Fruit fly (Drosophila melanogaster): ENCODE measurements around the gene Ir67a.

The Ir67a gene

dm6 chr3L:9543899-9544298, at the start of gene Ir67a:
TSS of gene Ir67a (minus strand) at chr3L:9543999.
- TF ChIP-seq h (optimal IDR thresholded peaks at IDR 0.05) (no peak), insv (optimal IDR thresholded peaks at IDR 0.05) (no peak), Myc (optimal IDR thresholded peaks at IDR 0.05) (no peak), ttk (optimal IDR thresholded peaks at IDR 0.05) (no peak), Sin3A (optimal IDR thresholded peaks at IDR 0.05) (no peak)

dm6 chr3L:9583388-9583787, 39.6 kb upstream of the Ir67a start:
- TF ChIP-seq insv (optimal IDR thresholded peaks at IDR 0.05) (no peak), h (optimal IDR thresholded peaks at IDR 0.05) (no peak), psq (optimal IDR thresholded peaks at IDR 0.05) (no peak), Sin3A (optimal IDR thresholded peaks at IDR 0.05) (no peak), Myc (optimal IDR thresholded peaks at IDR 0.05) (no peak), ttk (optimal IDR thresholded peaks at IDR 0.05) (no peak)

- TF ChIP-seq Sin3A (optimal IDR thresholded peaks at IDR 0.05) (no peak), psq (optimal IDR thresholded peaks at IDR 0.05) (no peak), h (optimal IDR thresholded peaks at IDR 0.05) (no peak), Myc (optimal IDR thresholded peaks at IDR 0.05) (no peak), ttk (optimal IDR thresholded peaks at IDR 0.05) (no peak), insv (optimal IDR thresholded peaks at IDR 0.05) (no peak)
Measured at dm6 chr3L:9571629-9572028, 27.8 kb upstream of the Ir67a start.

dm6 chr3L:9569849-9570248, 26.1 kb upstream of the Ir67a start:
- TF ChIP-seq psq (optimal IDR thresholded peaks at IDR 0.05) (no peak), Myc (optimal IDR thresholded peaks at IDR 0.05) (no peak), insv (optimal IDR thresholded peaks at IDR 0.05) (no peak), h (optimal IDR thresholded peaks at IDR 0.05) (no peak), Sin3A (optimal IDR thresholded peaks at IDR 0.05) (no peak), ttk (optimal IDR thresholded peaks at IDR 0.05) (no peak)

- no peak for TF ChIP-seq psq (optimal IDR thresholded peaks at IDR 0.05)
- TF ChIP-seq Myc (optimal IDR thresholded peaks at IDR 0.05), result no peak
- TF ChIP-seq Sin3A (optimal IDR thresholded peaks at IDR 0.05), result no peak
- no peak for TF ChIP-seq h (optimal IDR thresholded peaks at IDR 0.05)
- TF ChIP-seq ttk (optimal IDR thresholded peaks at IDR 0.05), result no peak
- TF ChIP-seq insv (optimal IDR thresholded peaks at IDR 0.05), result no peak
Measured at dm6 chr3L:9569194-9569593, 25.4 kb upstream of the Ir67a start.

dm6 chr3L:9567748-9568147, 23.9 kb upstream of the Ir67a start:
- TF ChIP-seq h (optimal IDR thresholded peaks at IDR 0.05) (no peak), ttk (optimal IDR thresholded peaks at IDR 0.05) (no peak), Myc (optimal IDR thresholded peaks at IDR 0.05) (no peak), insv (optimal IDR thresholded peaks at IDR 0.05) (no peak), psq (optimal IDR thresholded peaks at IDR 0.05) (no peak), Sin3A (optimal IDR thresholded peaks at IDR 0.05) (no peak)

- TF ChIP-seq ttk (optimal IDR thresholded peaks at IDR 0.05) (no peak), insv (optimal IDR thresholded peaks at IDR 0.05) (no peak), Sin3A (optimal IDR thresholded peaks at IDR 0.05) (no peak), h (optimal IDR thresholded peaks at IDR 0.05) (no peak), psq (optimal IDR thresholded peaks at IDR 0.05) (no peak), Myc (optimal IDR thresholded peaks at IDR 0.05) (no peak)
Measured at dm6 chr3L:9566849-9567248, 23.1 kb upstream of the Ir67a start.

- TF ChIP-seq ttk (optimal IDR thresholded peaks at IDR 0.05) (no peak), h (optimal IDR thresholded peaks at IDR 0.05) (no peak), insv (optimal IDR thresholded peaks at IDR 0.05) (no peak), psq (optimal IDR thresholded peaks at IDR 0.05) (no peak), Sin3A (optimal IDR thresholded peaks at IDR 0.05) (no peak), Myc (optimal IDR thresholded peaks at IDR 0.05) (no peak)
Measured at dm6 chr3L:9559040-9559439, 15.2 kb upstream of the Ir67a start.

- TF ChIP-seq h (optimal IDR thresholded peaks at IDR 0.05) (no peak), insv (optimal IDR thresholded peaks at IDR 0.05) (no peak), Myc (optimal IDR thresholded peaks at IDR 0.05) (no peak), psq (optimal IDR thresholded peaks at IDR 0.05) (no peak), Sin3A (optimal IDR thresholded peaks at IDR 0.05) (no peak), ttk (optimal IDR thresholded peaks at IDR 0.05) (no peak)
Measured at dm6 chr3L:9556666-9557065, 12.9 kb upstream of the Ir67a start.

dm6 chr3L:9555004-9555403, 11.2 kb upstream of the Ir67a start:
- no peak for TF ChIP-seq Sin3A (optimal IDR thresholded peaks at IDR 0.05)
- no peak for TF ChIP-seq ttk (optimal IDR thresholded peaks at IDR 0.05)
- no peak for TF ChIP-seq Myc (optimal IDR thresholded peaks at IDR 0.05)
- no peak for TF ChIP-seq insv (optimal IDR thresholded peaks at IDR 0.05)
- TF ChIP-seq h (optimal IDR thresholded peaks at IDR 0.05), result no peak

dm6 chr3L:9552190-9552809, 8.5 kb upstream of the Ir67a start:
- no peak for TF ChIP-seq Myc (optimal IDR thresholded peaks at IDR 0.05)
- TF ChIP-seq psq (optimal IDR thresholded peaks at IDR 0.05), result no peak
- TF ChIP-seq Sin3A (optimal IDR thresholded peaks at IDR 0.05), result no peak
- TF ChIP-seq h (optimal IDR thresholded peaks at IDR 0.05), result no peak
- TF ChIP-seq ttk (optimal IDR thresholded peaks at IDR 0.05), result no peak
- TF ChIP-seq insv (optimal IDR thresholded peaks at IDR 0.05), result no peak

dm6 chr3L:9550873-9551580, 7.2 kb upstream of the Ir67a start:
- TF ChIP-seq Myc (optimal IDR thresholded peaks at IDR 0.05) (no peak), insv (optimal IDR thresholded peaks at IDR 0.05) (no peak), h (optimal IDR thresholded peaks at IDR 0.05) (no peak), Sin3A (optimal IDR thresholded peaks at IDR 0.05) (no peak), psq (optimal IDR thresholded peaks at IDR 0.05) (no peak), ttk (optimal IDR thresholded peaks at IDR 0.05) (no peak)

All from Kc167 (cell line).